Worm (Caenorhabditis elegans): ENCODE data around the gene lgg-3.

Gene lgg-3

DNA sequence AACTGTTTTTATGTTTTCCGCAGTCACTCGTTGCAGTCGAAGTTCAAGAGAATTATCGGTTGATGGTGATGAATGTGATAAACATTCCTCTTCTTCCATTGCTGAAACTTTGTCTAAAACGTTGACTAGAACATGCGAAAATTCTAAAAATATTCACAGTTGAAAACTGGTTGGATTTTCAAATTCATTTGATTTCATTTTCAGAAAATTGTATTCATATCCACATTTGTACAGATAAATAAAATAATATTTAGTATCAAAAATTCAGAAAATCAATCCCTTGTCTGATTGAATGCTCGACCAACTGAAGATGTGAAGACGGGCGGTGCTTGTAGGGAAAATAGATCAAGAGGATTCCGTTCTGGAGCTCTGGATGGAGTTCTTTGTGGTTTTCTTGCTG is 20.0 kb downstream of the lgg-3 start, which contains the start of gene F54E7.9:
F54E7.9 (minus strand) TSS at position 101 of the 400 bp plus-strand sequence.
- TF ChIP-seq K12H6.12 (tag; optimal IDR thresholded peaks at IDR 0.05) (no peak), ceh-91 (GFP tag; IDR thresholded peaks at IDR 0.05) (no peak), T26A5.8 (tag; optimal IDR thresholded peaks at IDR 0.05) (no peak), unc-130 (GFP tag; optimal IDR thresholded peaks at IDR 0.05) (no peak), F33H1.4 (GFP tag; IDR thresholded peaks at IDR 0.05) (no peak), hsf-1 (GFP tag; IDR thresholded peaks at IDR 0.05) (no peak), let-526 (GFP tag; IDR thresholded peaks at IDR 0.05) (no peak), dox-1 (GFP tag; IDR thresholded peaks at IDR 0.05) (no peak), B0336.3 (GFP tag; IDR thresholded peaks at IDR 0.05) (no peak), atf-7 (tag; optimal IDR thresholded peaks at IDR 0.05) (no peak), lin-40 (tag; optimal IDR thresholded peaks at IDR 0.05) (no peak), nhr-80 (tag; optimal IDR thresholded peaks at IDR 0.05) (no peak), ceh-40 (GFP tag; IDR thresholded peaks at IDR 0.05) (no peak), F37B4.10 (GFP tag; IDR thresholded peaks at IDR 0.05) (no peak), F57C9.4 (tag; optimal IDR thresholded peaks at IDR 0.05) (no peak), tlf-1 (GFP tag; optimal IDR thresholded peaks at IDR 0.05) (no peak), lag-1 (GFP tag; IDR thresholded peaks at IDR 0.05) (no peak), rec-8 (tag; optimal IDR thresholded peaks at IDR 0.05) (no peak)

DNA sequence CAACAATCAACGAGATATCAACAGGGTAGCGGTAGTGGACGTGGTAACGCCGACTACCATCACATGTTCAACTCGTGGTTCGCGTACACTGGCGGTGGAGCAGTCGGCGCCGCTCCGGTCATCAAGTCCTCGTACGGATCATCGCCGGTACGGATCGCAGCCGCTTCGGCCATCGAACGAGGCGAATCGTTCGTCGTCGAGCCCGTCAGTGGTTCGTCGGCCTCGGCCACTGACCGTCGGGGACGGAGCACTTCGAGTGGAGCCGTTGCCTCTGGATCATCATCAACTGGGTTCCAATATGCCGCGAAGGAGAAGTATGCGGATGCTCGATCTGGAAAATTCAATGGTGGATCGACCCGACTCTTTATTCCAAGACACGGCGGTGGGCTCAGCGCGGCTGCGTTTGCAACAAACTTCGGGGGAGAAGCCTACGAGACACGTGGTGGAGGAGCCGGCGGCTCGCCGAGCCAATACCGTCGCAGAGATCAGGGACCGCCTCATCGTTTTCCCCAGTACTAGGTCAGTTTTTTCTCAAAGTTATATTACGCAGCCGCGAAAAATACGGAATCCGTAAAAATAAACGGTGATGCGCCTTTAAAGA is 22.3 kb downstream of the lgg-3 start:
- TF ChIP-seq egrh-3 (GFP tag; IDR thresholded peaks at IDR 0.05), result peak; percentile 80; the same call in 1 of the 2 replicates
- peak; percentile 15 for TF ChIP-seq repo-1 (tag; optimal IDR thresholded peaks at IDR 0.05)
- no peak for TF ChIP-seq T26A5.8 (tag; optimal IDR thresholded peaks at IDR 0.05)
- TF ChIP-seq zfh-2 (GFP tag; conservative IDR thresholded peaks at IDR 0.05), result peak; percentile 91

DNA sequence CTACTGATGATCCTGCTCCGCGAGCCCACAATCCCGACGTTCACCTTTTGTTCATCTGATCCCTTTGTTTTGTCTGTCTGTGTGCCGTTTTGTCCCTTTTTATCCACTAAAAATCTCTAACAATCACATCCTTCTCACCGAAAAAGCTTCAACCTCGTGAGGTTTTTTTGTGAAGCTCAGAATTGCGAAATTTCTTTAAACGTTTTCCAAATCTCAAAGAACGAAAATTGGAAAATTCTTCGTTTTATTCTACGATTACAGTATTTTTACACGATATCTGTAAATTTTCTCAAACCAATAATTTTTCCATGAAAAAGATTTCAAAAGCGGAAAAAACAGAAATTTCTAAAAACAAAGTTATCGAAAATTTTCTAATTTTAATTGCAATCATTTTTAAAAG is 23.6 kb downstream of the lgg-3 start:
- TF ChIP-seq hlh-26 (GFP tag; conservative IDR thresholded peaks at IDR 0.05), result no peak
- no peak for TF ChIP-seq chd-7 (tag; optimal IDR thresholded peaks at IDR 0.05)
- no peak for TF ChIP-seq cebp-1 (GFP tag; IDR thresholded peaks at IDR 0.05)
- peak; percentile 50 for TF ChIP-seq cebp-1 (tag; optimal IDR thresholded peaks at IDR 0.05)
- no peak for TF ChIP-seq mel-28 (tag; optimal IDR thresholded peaks at IDR 0.05; ENCODE audit: borderline replicate concordance)
- TF ChIP-seq sea-2 (GFP tag; IDR thresholded peaks at IDR 0.05), result no peak

DNA sequence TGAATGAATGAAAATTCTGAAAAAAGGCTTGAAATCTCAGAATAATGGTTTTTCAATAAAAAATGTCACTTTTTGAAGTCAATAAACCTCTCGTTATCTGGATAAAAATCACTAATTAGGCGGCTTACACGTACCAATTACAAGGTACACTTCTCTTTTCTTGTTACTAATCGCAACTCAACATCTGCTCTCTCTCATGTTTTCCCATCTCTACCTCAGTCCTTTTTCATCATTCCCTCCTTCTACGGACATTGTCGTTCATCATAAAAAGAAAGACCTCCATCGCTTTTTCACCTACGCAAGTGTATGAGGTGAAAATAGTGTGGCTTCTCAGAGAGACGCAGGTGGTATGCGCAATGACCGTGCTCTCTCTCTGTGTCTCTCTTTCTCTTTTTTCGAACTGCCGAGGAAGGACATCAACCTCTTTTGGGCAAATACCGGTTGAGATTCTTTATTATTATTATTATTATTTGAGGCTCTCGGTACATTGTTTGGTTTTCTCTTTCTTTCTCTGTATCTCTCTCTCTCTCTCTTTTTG is 29.8 kb downstream of the lgg-3 start:
- TF ChIP-seq madf-6 (GFP tag; IDR thresholded peaks at IDR 0.05) (no peak), cebp-1 (GFP tag; IDR thresholded peaks at IDR 0.05) (no peak), cebp-1 (tag; optimal IDR thresholded peaks at IDR 0.05) (peak; percentile 11), hmg-1.2 (GFP tag; IDR thresholded peaks at IDR 0.05) (peak; percentile 70; the same call in 1 of the 2 replicates)

DNA sequence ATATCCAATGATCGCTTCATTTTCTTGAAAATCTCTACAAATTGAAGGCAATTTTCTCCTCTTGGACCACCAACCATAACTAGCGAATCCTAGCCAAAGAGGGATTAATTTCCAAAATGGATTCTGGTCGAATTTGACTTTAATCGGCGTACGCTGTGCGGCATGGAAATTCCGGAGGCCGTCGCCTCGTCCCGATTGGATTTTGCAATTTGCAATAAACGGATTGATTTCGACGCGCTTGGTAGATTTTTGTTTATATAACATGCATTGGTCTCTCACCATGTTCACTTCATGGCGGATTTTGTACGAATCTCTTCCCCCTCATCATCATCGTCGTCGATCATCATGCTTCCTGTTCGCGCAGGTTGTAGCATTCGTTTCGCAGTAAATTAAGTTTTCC is 32.1 kb downstream of the lgg-3 start:
- no peak for TF ChIP-seq B0019.2 (GFP tag; conservative IDR thresholded peaks at IDR 0.05)
- TF ChIP-seq madf-10 (tag; optimal IDR thresholded peaks at IDR 0.05), result no peak
- TF ChIP-seq ceh-100 (GFP tag; IDR thresholded peaks at IDR 0.05), result no peak
- no peak for TF ChIP-seq lsy-27 (tag; optimal IDR thresholded peaks at IDR 0.05; ENCODE audit: borderline replicate concordance, insufficient read depth)
- TF ChIP-seq attf-6 (GFP tag; IDR thresholded peaks at IDR 0.05), result no peak
- TF ChIP-seq egl-44 (GFP tag; IDR thresholded peaks at IDR 0.05), result no peak
- TF ChIP-seq F57C9.4 (tag; optimal IDR thresholded peaks at IDR 0.05), result no peak
- no peak for TF ChIP-seq F39B2.1 (GFP tag; IDR thresholded peaks at IDR 0.05)
- no peak for TF ChIP-seq zfh-2 (GFP tag; conservative IDR thresholded peaks at IDR 0.05)

Data from whole organism, young adult.